Fruit fly (Drosophila melanogaster) whole organism, embryonic: Measurements from ENCODE around the gene Ras85D.
A peak's percentile ranks its signal among the peaks of the same experiment; 100 is the strongest.

Experiments used
- BtbVII ChIP-seq: fragments of 200-800 bp; sonication (Bioruptor generic); optimal IDR thresholded peaks from 3 replicates; lab custom pipeline; 2017; ENCODE audit warnings: missing biosample characterization, mild to moderate bottlenecking, missing genetic modification characterization
- CG10147 ChIP-seq: fragments of 200-800 bp; sonication (Bioruptor generic); optimal IDR thresholded peaks from 2 replicates; lab custom pipeline; 2019; ENCODE audit warnings: missing biosample characterization, mild to moderate bottlenecking, missing genetic modification characterization, moderate library complexity
- CG10959 ChIP-seq: fragments of 200-800 bp; sonication (Bioruptor generic); IDR thresholded peaks from 2 replicates; pipeline ENCODE4 v1.3.6; 2022; ENCODE audit warnings: missing biosample characterization, missing genetic modification characterization
- CG11695 ChIP-seq: fragments of 200-800 bp; sonication (Bioruptor generic); IDR thresholded peaks from 3 replicates; pipeline ENCODE4 v1.3.6; 2022; ENCODE audit warnings: missing biosample characterization, missing genetic modification characterization
- CG12299 ChIP-seq: fragments of 200-800 bp; sonication (Bioruptor generic); optimal IDR thresholded peaks from 2 replicates; lab custom pipeline; 2018; ENCODE audit warnings: missing biosample characterization, mild to moderate bottlenecking, missing genetic modification characterization
- CG14965 ChIP-seq: fragments of 200-800 bp; sonication (Bioruptor generic); optimal IDR thresholded peaks from 2 replicates; lab custom pipeline; 2016; ENCODE audit warnings: missing biosample characterization, missing genetic modification characterization, borderline replicate concordance
- CG15696 ChIP-seq: fragments of 200-800 bp; sonication (Bioruptor generic); optimal IDR thresholded peaks from 2 replicates; lab custom pipeline; 2019; ENCODE audit warnings: missing biosample characterization, mild to moderate bottlenecking, missing genetic modification characterization, moderate library complexity
- CG17186 ChIP-seq: fragments of 200-800 bp; sonication (Bioruptor generic); optimal IDR thresholded peaks from 3 replicates; lab custom pipeline; 2017; ENCODE audit warnings: missing biosample characterization, missing genetic modification reagents, missing genetic modification characterization
- CG17829 ChIP-seq: fragments of 200-800 bp; optimal IDR thresholded peaks from 2 replicates; lab custom pipeline; 2019; ENCODE audit warnings: missing biosample characterization, mild to moderate bottlenecking, missing genetic modification characterization, moderate library complexity
- CG17912 ChIP-seq: fragments of 200-800 bp; sonication (Bioruptor generic); optimal IDR thresholded peaks from 2 replicates; lab custom pipeline; 2018; ENCODE audit warnings: missing biosample characterization, mild to moderate bottlenecking, missing genetic modification characterization
- CG32532 ChIP-seq: fragments of 200-800 bp; sonication (Bioruptor generic); IDR thresholded peaks from 2 replicates; pipeline ENCODE4 v1.3.6; 2022; ENCODE audit warnings: missing biosample characterization, missing genetic modification characterization
- CG34224 ChIP-seq: fragments of 200-800 bp; sonication (Bioruptor generic); IDR thresholded peaks from 3 replicates; pipeline ENCODE4 v1.3.6; 2022; ENCODE audit warnings: missing biosample characterization, missing genetic modification characterization; ENCODE audit not compliant: partially characterized antibody
- CG3847 ChIP-seq: fragments of 200-800 bp; sonication (Bioruptor generic); IDR thresholded peaks from 2 replicates; pipeline ENCODE4 v1.3.6; 2022; ENCODE audit warnings: missing biosample characterization, missing genetic modification characterization
- CG4404 ChIP-seq: fragments of 200-800 bp; sonication (Bioruptor generic); IDR thresholded peaks from 2 replicates; pipeline ENCODE4 v1.3.6; 2022; ENCODE audit warnings: missing biosample characterization, missing genetic modification characterization
- CG4854 ChIP-seq: fragments of 200-800 bp; sonication (Bioruptor generic); optimal IDR thresholded peaks from 2 replicates; lab custom pipeline; 2016; ENCODE audit warnings: missing biosample characterization, missing genetic modification characterization, inconsistent platforms
- CG6254 ChIP-seq: fragments of 200-800 bp; sonication (Bioruptor generic); optimal IDR thresholded peaks from 3 replicates; lab custom pipeline; 2017; ENCODE audit warnings: mild to moderate bottlenecking, missing biosample characterization, missing genetic modification reagents, missing genetic modification characterization
- CG6854 ChIP-seq: fragments of 200-800 bp; sonication (Bioruptor generic); optimal IDR thresholded peaks from 3 replicates; lab custom pipeline; 2017; ENCODE audit warnings: missing biosample characterization, mild to moderate bottlenecking, missing genetic modification characterization
- CkIIα-i1 ChIP-seq: fragments of 200-800 bp; sonication (Bioruptor generic); IDR thresholded peaks from 2 replicates; pipeline ENCODE4 v1.3.6; 2022; ENCODE audit warnings: missing biosample characterization, missing genetic modification characterization
- CoRest ChIP-seq: fragments of 200-800 bp; sonication (Bioruptor generic); optimal IDR thresholded peaks from 3 replicates; lab custom pipeline; 2018; ENCODE audit warnings: missing biosample characterization, mild to moderate bottlenecking, missing genetic modification characterization, moderate library complexity
- Dfd ChIP-seq, 2 experiments: fragments of >200 bp; optimal IDR thresholded peaks; 2 replicates each; lab custom pipeline; 2017; ENCODE audit warnings: missing biosample characterization in 2 of 2, missing genetic modification characterization in 2 of 2
- HLHmδ ChIP-seq: fragments of 200-800 bp; sonication (Bioruptor generic); optimal IDR thresholded peaks from 2 replicates; lab custom pipeline; 2018; ENCODE audit warnings: missing biosample characterization, mild to moderate bottlenecking, missing genetic modification characterization, moderate library complexity
- Hmr ChIP-seq: fragments of 200-800 bp; sonication (Bioruptor generic); optimal IDR thresholded peaks from 3 replicates; lab custom pipeline; 2017; ENCODE audit warnings: mild to moderate bottlenecking, missing biosample characterization, missing genetic modification reagents, missing genetic modification characterization
- NC2α ChIP-seq: fragments of 200-800 bp; sonication (Bioruptor generic); optimal IDR thresholded peaks from 2 replicates; lab custom pipeline; 2016; ENCODE audit warnings: missing biosample characterization, missing genetic modification characterization
- Opbp ChIP-seq: fragments of 200-800 bp; sonication (Bioruptor generic); IDR thresholded peaks from 3 replicates; pipeline ENCODE4 v1.3.6; 2022; ENCODE audit warnings: missing biosample characterization, missing genetic modification characterization; ENCODE audit not compliant: partially characterized antibody
- Pdp1 ChIP-seq, 2 experiments: fragments of 200-800 bp; sonication (Bioruptor generic); optimal IDR thresholded peaks; 3 replicates each; lab custom pipeline; 2016; ENCODE audit warnings: missing biosample characterization in 2 of 2, missing genetic modification characterization in 2 of 2, mild to moderate bottlenecking in 1 of 2, moderate library complexity in 1 of 2
- Sox102F ChIP-seq: fragments of 200-800 bp; sonication (Bioruptor generic); optimal IDR thresholded peaks from 2 replicates; lab custom pipeline; 2018; ENCODE audit warnings: missing biosample characterization, mild to moderate bottlenecking, missing genetic modification characterization, moderate library complexity
- Vsx1 ChIP-seq: fragments of 200-800 bp; sonication (Bioruptor generic); optimal IDR thresholded peaks from 2 replicates; lab custom pipeline; 2017; ENCODE audit warnings: missing biosample characterization, mild to moderate bottlenecking, missing genetic modification characterization, missing genetic modification reagents
- YL-1 ChIP-seq: fragments of 200-800 bp; sonication (Bioruptor generic); optimal IDR thresholded peaks from 3 replicates; lab custom pipeline; 2017; ENCODE audit warnings: missing biosample characterization, mild to moderate bottlenecking, missing genetic modification characterization
- ab ChIP-seq: fragments of 200-800 bp; sonication (Bioruptor generic); optimal IDR thresholded peaks from 2 replicates; lab custom pipeline; 2016; ENCODE audit warnings: missing biosample characterization, missing genetic modification characterization
- abd-A ChIP-seq: fragments of 200-800 bp; sonication (Bioruptor generic); optimal IDR thresholded peaks from 3 replicates; lab custom pipeline; 2019; ENCODE audit warnings: missing biosample characterization, mild to moderate bottlenecking, missing genetic modification characterization, moderate library complexity
- aop ChIP-seq: fragments of 200-800 bp; sonication (Bioruptor generic); IDR thresholded peaks from 2 replicates; pipeline ENCODE4 v1.3.6; 2022; ENCODE audit warnings: missing biosample characterization, missing genetic modification characterization
- bcd ChIP-seq: fragments of 200-800 bp; sonication (Bioruptor generic); optimal IDR thresholded peaks from 2 replicates; lab custom pipeline; 2017; ENCODE audit warnings: missing biosample characterization, mild to moderate bottlenecking, missing genetic modification characterization
- bigmax ChIP-seq: fragments of 200-800 bp; sonication (Bioruptor generic); optimal IDR thresholded peaks from 2 replicates; lab custom pipeline; 2018; ENCODE audit warnings: missing biosample characterization, mild to moderate bottlenecking, missing genetic modification characterization
- chm ChIP-seq: fragments of 200-800 bp; sonication (Bioruptor generic); IDR thresholded peaks from 2 replicates; pipeline ENCODE4 v1.3.6; 2022; ENCODE audit warnings: missing biosample characterization, missing genetic modification characterization
- chn ChIP-seq: fragments of 200-800 bp; sonication (Bioruptor generic); optimal IDR thresholded peaks from 2 replicates; lab custom pipeline; 2016; ENCODE audit warnings: missing biosample characterization, missing genetic modification characterization
- dati ChIP-seq: fragments of 200-800 bp; sonication (Bioruptor generic); IDR thresholded peaks from 2 replicates; pipeline ENCODE4 v1.3.6; 2022; ENCODE audit warnings: missing biosample characterization, missing genetic modification characterization
- emc ChIP-seq: fragments of 200-800 bp; sonication (Bioruptor generic); optimal IDR thresholded peaks from 2 replicates; lab custom pipeline; 2016; ENCODE audit warnings: missing biosample characterization, missing genetic modification characterization
- en ChIP-seq: fragments of 200-800 bp; sonication (Bioruptor generic); optimal IDR thresholded peaks from 2 replicates; lab custom pipeline; 2016; ENCODE audit warnings: missing biosample characterization, missing genetic modification characterization
- fru ChIP-seq: fragments of >200 bp; optimal IDR thresholded peaks from 2 replicates; lab custom pipeline; 2017
- hbn ChIP-seq: fragments of 200-800 bp; sonication (Bioruptor generic); IDR thresholded peaks from 2 replicates; pipeline ENCODE4 v1.3.6; 2022; ENCODE audit warnings: missing biosample characterization, missing genetic modification characterization; ENCODE audit not compliant: partially characterized antibody
- ind ChIP-seq: fragments of 200-800 bp; sonication (Bioruptor generic); optimal IDR thresholded peaks from 3 replicates; lab custom pipeline; 2016; ENCODE audit warnings: missing biosample characterization, missing genetic modification characterization
- mirr ChIP-seq: fragments of 200-800 bp; sonication (Bioruptor generic); optimal IDR thresholded peaks from 3 replicates; lab custom pipeline; 2018; ENCODE audit warnings: missing biosample characterization, mild to moderate bottlenecking, missing genetic modification characterization
- odd ChIP-seq: fragments of 200-800 bp; sonication (Bioruptor generic); optimal IDR thresholded peaks from 2 replicates; lab custom pipeline; 2017; ENCODE audit warnings: missing biosample characterization, mild to moderate bottlenecking, missing genetic modification characterization
- onecut ChIP-seq: fragments of 200-800 bp; sonication (Bioruptor generic); IDR thresholded peaks from 2 replicates; pipeline ENCODE4 v1.3.6; 2022; ENCODE audit warnings: missing biosample characterization, missing genetic modification characterization
- row ChIP-seq: fragments of 200-800 bp; sonication (Bioruptor generic); IDR thresholded peaks from 3 replicates; pipeline ENCODE4 v1.3.6; 2022; ENCODE audit warnings: missing biosample characterization, missing genetic modification characterization
- sqz ChIP-seq: fragments of 200-800 bp; sonication (Bioruptor generic); optimal IDR thresholded peaks from 3 replicates; lab custom pipeline; 2018; ENCODE audit warnings: missing biosample characterization, mild to moderate bottlenecking, missing genetic modification characterization
- sug ChIP-seq: fragments of 200-800 bp; optimal IDR thresholded peaks from 2 replicates; lab custom pipeline; 2019; ENCODE audit warnings: missing biosample characterization, mild to moderate bottlenecking, missing genetic modification characterization, moderate library complexity
- trh ChIP-seq: fragments of 200-800 bp; sonication (Bioruptor generic); optimal IDR thresholded peaks from 2 replicates; lab custom pipeline; 2016; ENCODE audit warnings: missing biosample characterization, missing genetic modification characterization

Ras85D gene

DNA sequence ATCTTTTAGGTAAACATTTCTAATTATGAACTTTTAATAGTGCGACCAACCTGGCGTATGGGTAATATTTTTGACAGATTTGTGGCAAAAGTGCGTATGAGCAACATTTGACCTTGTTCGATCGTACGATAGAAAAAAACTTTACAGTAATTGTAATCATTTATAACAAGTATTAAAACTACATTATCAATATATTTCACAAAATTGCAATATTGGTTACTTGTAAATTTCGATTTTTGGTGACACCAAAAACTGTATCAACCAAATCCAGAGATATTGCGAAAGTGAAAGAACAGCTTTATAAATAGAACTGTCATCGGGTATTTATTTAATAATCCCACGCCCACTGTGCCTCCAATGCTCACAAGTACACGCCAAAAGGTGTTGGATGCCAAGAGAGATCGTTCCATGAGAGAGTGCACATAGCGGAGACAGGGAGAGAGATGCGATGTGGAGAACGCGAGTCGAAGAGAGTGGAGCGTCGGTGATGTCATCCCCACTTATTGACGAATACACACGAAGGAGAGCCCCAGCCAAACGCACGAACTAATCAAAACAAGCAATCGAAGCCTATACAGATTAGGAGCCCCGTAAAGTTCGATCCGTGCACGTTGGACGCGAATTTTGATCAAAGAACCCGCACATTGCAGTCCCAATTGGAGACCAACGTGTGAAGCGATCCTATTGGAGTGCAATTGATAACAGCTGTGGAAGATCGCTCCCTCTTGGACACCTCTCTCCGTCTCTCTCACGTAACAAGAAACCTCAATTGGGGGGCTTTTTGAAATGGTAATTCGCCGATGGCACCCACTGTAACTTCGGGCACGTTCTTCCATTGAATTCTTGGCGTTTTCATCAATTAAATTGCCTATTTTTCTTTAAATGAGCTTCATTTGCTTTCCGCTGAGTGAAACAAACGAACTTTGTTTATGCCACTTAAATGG lies 20.6 kb upstream of the Ras85D start (continued):
- TF ChIP-seq CG34224 (GFP tag; lab: Robert Waterston, UW) (no peak; the same call in 2 of the 3 replicates), BtbVII (GFP tag; lab: Kevin White, UChicago) (peak; percentile 99), fru (no peak), bigmax (peak; percentile 2), en (GFP tag; lab: Kevin White, UChicago) (peak; percentile 91), ab (GFP tag; lab: Kevin White, UChicago) (peak; percentile 14), chm (GFP tag; lab: Robert Waterston, UW) (peak; percentile 58; the same call in 1 of the 2 replicates), HLHmδ (GFP tag; lab: Kevin White, UChicago) (peak; percentile 39), CG15696 (tag; lab: Kevin White, UChicago) (peak; percentile 71), aop (GFP tag; lab: Robert Waterston, UW) (0 out of 2 replicates have a peak, but pooled peaks have one; percentile 35), CG10147 (peak; percentile 97), CG14965 (GFP tag; lab: Kevin White, UChicago) (no peak), Pdp1 (GFP tag; optimal IDR thresholded peaks at IDR 0.05; lab: Kevin White, UChicago) (peak; percentile 84 to 96), CG32532 (GFP tag; lab: Robert Waterston, UW) (peak; percentile 92), Dfd (GFP tag; optimal IDR thresholded peaks at IDR 0.05; lab: Kevin White, UChicago) (peak in 1 of 2 experiments; percentile 83), NC2α (GFP tag; lab: Kevin White, UChicago) (peak; percentile 75), odd (GFP tag; lab: Kevin White, UChicago) (peak; percentile 98), mirr (peak; percentile 80), sug (tag; lab: Kevin White, UChicago) (peak; percentile 93), CG17829 (peak; percentile 96), CG12299 (tag; lab: Kevin White, UChicago) (peak; percentile 93), sqz (peak; percentile 91), abd-A (tag; lab: Kevin White, UChicago) (peak; percentile 61), CG4854 (GFP tag; lab: Kevin White, UChicago) (peak; percentile 93), CkIIα-i1 (GFP tag; lab: Robert Waterston, UW) (0 out of 2 replicates have a peak, but pooled peaks have one; percentile 30), emc (GFP tag; lab: Kevin White, UChicago) (peak; percentile 87), CG17186 (peak; percentile 79), Hmr (GFP tag; lab: Kevin White, UChicago) (peak; percentile 98), YL-1 (GFP tag; lab: Kevin White, UChicago) (peak; percentile 85), CG11695 (peak; percentile 94), Sox102F (GFP tag; lab: Kevin White, UChicago) (peak; percentile 96), chn (peak; percentile 89), CG17912 (peak; percentile 75), CoRest (tag; lab: Kevin White, UChicago) (peak; percentile 98), CG10959 (peak; percentile 47), Vsx1 (GFP tag; lab: Kevin White, UChicago) (peak; percentile 93), onecut (GFP tag; lab: Robert Waterston, UW) (peak; percentile 80), hbn (no peak), CG4404 (GFP tag; lab: Robert Waterston, UW) (peak; percentile 86), Opbp (GFP tag; lab: Robert Waterston, UW) (no peak), CG3847 (GFP tag; lab: Robert Waterston, UW) (peak; percentile 90), dati (GFP tag; lab: Robert Waterston, UW) (peak; percentile 41; the same call in 1 of the 2 replicates), ind (GFP tag; lab: Kevin White, UChicago) (peak; percentile 96), CG6854 (GFP tag; lab: Kevin White, UChicago) (peak; percentile 97), row (peak; percentile 94), CG6254 (GFP tag; lab: Kevin White, UChicago) (peak; percentile 89), trh (GFP tag; lab: Kevin White, UChicago) (peak; percentile 89), bcd (GFP tag; lab: Kevin White, UChicago) (peak; percentile 97)
